Fruit fly (Drosophila melanogaster): Measurements from ENCODE around the gene CG7049.

Gene CG7049

DNA sequence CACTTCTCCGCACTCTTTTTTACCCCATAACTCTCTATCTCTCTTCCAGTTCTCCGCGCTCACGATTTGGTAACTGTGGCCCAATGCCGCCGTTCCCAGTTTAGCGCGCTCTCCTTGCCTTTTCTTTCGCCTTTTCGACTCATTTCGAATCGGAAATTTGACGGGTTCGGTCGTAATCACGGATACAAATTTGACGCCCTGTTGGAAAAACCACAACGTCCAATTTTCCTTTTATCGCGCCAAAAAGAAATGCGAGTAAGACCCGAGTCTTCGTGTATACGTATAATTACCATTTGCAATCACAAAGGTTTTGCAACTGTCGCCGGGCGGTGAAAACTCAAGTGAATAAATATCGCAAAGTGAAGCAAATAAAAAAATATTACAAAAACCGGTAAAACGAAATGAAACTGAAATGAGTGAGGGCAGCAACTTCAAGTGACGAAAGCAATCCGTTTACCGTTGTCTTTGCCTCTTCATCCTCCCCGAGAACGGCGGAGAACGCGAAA lies 46.7 kb downstream of the CG7049 start, which contains the start of gene Pdk1 (continued):
- TF ChIP-seq CG9817 (tag; optimal IDR thresholded peaks at IDR 0.05), result no peak
- no peak for TF ChIP-seq zen2 (GFP tag; IDR thresholded peaks at IDR 0.05; ENCODE audit: partially characterized antibody)
- TF ChIP-seq CG4854 (GFP tag; optimal IDR thresholded peaks at IDR 0.05), result no peak
- TF ChIP-seq CG34224 (GFP tag; IDR thresholded peaks at IDR 0.05; ENCODE audit: partially characterized antibody), result no peak
- no peak for TF ChIP-seq CG14965 (GFP tag; optimal IDR thresholded peaks at IDR 0.05; ENCODE audit: borderline replicate concordance)
- 0 out of 2 replicates have a peak, but pooled peaks have one; percentile 29 for TF ChIP-seq sob (GFP tag; IDR thresholded peaks at IDR 0.05)
- no peak for TF ChIP-seq Hr51 (GFP tag; optimal IDR thresholded peaks at IDR 0.05)
- peak; percentile 49 for TF ChIP-seq run (tag; optimal IDR thresholded peaks at IDR 0.05)
- TF ChIP-seq CG12391 (tag; optimal IDR thresholded peaks at IDR 0.05), result no peak
- no peak for TF ChIP-seq croc (GFP tag; conservative IDR thresholded peaks at IDR 0.05)
- no peak for TF ChIP-seq Taf1 (GFP tag; IDR thresholded peaks at IDR 0.05)
- TF ChIP-seq row (GFP tag; IDR thresholded peaks at IDR 0.05), result no peak; the same call in 2 of the 3 replicates
- TF ChIP-seq Spps (tag; optimal IDR thresholded peaks at IDR 0.05), result no peak
- no peak for TF ChIP-seq CG7786 (GFP tag; optimal IDR thresholded peaks at IDR 0.05)
- peak; percentile 31 for TF ChIP-seq MTF-1 (GFP tag; optimal IDR thresholded peaks at IDR 0.05; ENCODE audit: borderline replicate concordance)
- TF ChIP-seq NFAT (GFP tag; IDR thresholded peaks at IDR 0.05), result no peak; the same call in 1 of the 2 replicates
- TF ChIP-seq CG6683 (GFP tag; optimal IDR thresholded peaks at IDR 0.05), result no peak
- peak; percentile 62 for TF ChIP-seq yki (optimal IDR thresholded peaks at IDR 0.05)
- TF ChIP-seq CG18476 (GFP tag; optimal IDR thresholded peaks at IDR 0.05), result no peak
- TF ChIP-seq TFAM (GFP tag; optimal IDR thresholded peaks at IDR 0.05), result no peak
- TF ChIP-seq C15 (GFP tag; IDR thresholded peaks at IDR 0.05), result no peak
- peak; percentile 68 for TF ChIP-seq CG4360 (GFP tag; IDR thresholded peaks at IDR 0.05)
- TF ChIP-seq ham (GFP tag; IDR thresholded peaks at IDR 0.05), result no peak
- no peak for TF ChIP-seq CG6654 (GFP tag; optimal IDR thresholded peaks at IDR 0.05)
- peak; percentile 68 for TF ChIP-seq zf30C (GFP tag; optimal IDR thresholded peaks at IDR 0.05)
- peak; percentile 1 for TF ChIP-seq NfI (GFP tag; optimal IDR thresholded peaks at IDR 0.05)
- TF ChIP-seq Bteb2 (GFP tag; optimal IDR thresholded peaks at IDR 0.05), result no peak
- TF ChIP-seq CG11723 (GFP tag; optimal IDR thresholded peaks at IDR 0.05), result no peak
- no peak for TF ChIP-seq org-1 (GFP tag; optimal IDR thresholded peaks at IDR 0.05)
- no peak for TF ChIP-seq sim (GFP tag; IDR thresholded peaks at IDR 0.05)
- TF ChIP-seq CG11247 (GFP tag; IDR thresholded peaks at IDR 0.05), result no peak
- peak; percentile 44; the same call in 1 of the 2 replicates for TF ChIP-seq CG13287 (GFP tag; IDR thresholded peaks at IDR 0.05; ENCODE audit: partially characterized antibody)
- TF ChIP-seq chif (GFP tag; optimal IDR thresholded peaks at IDR 0.05), result no peak
- TF ChIP-seq sd (tag; optimal IDR thresholded peaks at IDR 0.05), result peak; percentile 91
- TF ChIP-seq CG42726 (GFP tag; IDR thresholded peaks at IDR 0.05; ENCODE audit: partially characterized antibody), result peak; percentile 81
- TF ChIP-seq jumu (GFP tag; optimal IDR thresholded peaks at IDR 0.05), result no peak
- peak; percentile 34 for TF ChIP-seq CG7839 (tag; optimal IDR thresholded peaks at IDR 0.05)
- peak; percentile 48 for TF ChIP-seq rib (GFP tag; IDR thresholded peaks at IDR 0.05)
- no peak for TF ChIP-seq CG4424 (GFP tag; optimal IDR thresholded peaks at IDR 0.05)
- no peak for TF ChIP-seq Hand (GFP tag; optimal IDR thresholded peaks at IDR 0.05)
- no peak for TF ChIP-seq Dll (GFP tag; IDR thresholded peaks at IDR 0.05; ENCODE audit: partially characterized antibody)
- TF ChIP-seq CG4707 (GFP tag; optimal IDR thresholded peaks at IDR 0.05), result peak; percentile 49
- TF ChIP-seq CG8478 (optimal IDR thresholded peaks at IDR 0.05), result no peak
- peak; percentile 71 for TF ChIP-seq ci (GFP tag; IDR thresholded peaks at IDR 0.05)
- TF ChIP-seq Fer2 (tag; optimal IDR thresholded peaks at IDR 0.05), result no peak
- peak; percentile 93 to 96 for TF ChIP-seq Trl (optimal IDR thresholded peaks at IDR 0.05)
- peak; percentile 64 for TF ChIP-seq Trl (GFP tag; optimal IDR thresholded peaks at IDR 0.05)
- TF ChIP-seq CG18764 (GFP tag; optimal IDR thresholded peaks at IDR 0.05), result no peak
- no peak for TF ChIP-seq Atf-2 (GFP tag; optimal IDR thresholded peaks at IDR 0.05)
- peak; percentile 88 for TF ChIP-seq abd-A (tag; optimal IDR thresholded peaks at IDR 0.05)
- TF ChIP-seq slou (GFP tag; optimal IDR thresholded peaks at IDR 0.05), result no peak
